Fruit fly (Drosophila melanogaster) whole organism, embryonic: Measurements from ENCODE around the gene CG9297.

Source experiments
- CG10366 ChIP-seq: fragments of 200-800 bp; sonication (Bioruptor generic); IDR thresholded peaks from 2 replicates; pipeline ENCODE4 v1.3.6; 2022; ENCODE audit warnings: missing biosample characterization, missing genetic modification characterization
- CG10431 ChIP-seq: fragments of 200-800 bp; sonication (Bioruptor generic); optimal IDR thresholded peaks from 3 replicates; lab custom pipeline; 2018; ENCODE audit warnings: missing biosample characterization, mild to moderate bottlenecking, missing genetic modification characterization
- CG10654 ChIP-seq: fragments of 200-800 bp; sonication (Bioruptor generic); optimal IDR thresholded peaks from 2 replicates; lab custom pipeline; 2016; ENCODE audit warnings: missing biosample characterization, missing genetic modification characterization
- CG11504 ChIP-seq: fragments of 200-800 bp; sonication (Bioruptor generic); optimal IDR thresholded peaks from 3 replicates; lab custom pipeline; 2019; ENCODE audit warnings: missing biosample characterization, mild to moderate bottlenecking, missing genetic modification characterization, moderate library complexity
- CG11560 ChIP-seq: fragments of 200-800 bp; sonication (Bioruptor generic); IDR thresholded peaks from 3 replicates; pipeline ENCODE4 v1.3.6; 2022; ENCODE audit warnings: missing biosample characterization, missing genetic modification characterization
- CG12104 ChIP-seq: fragments of 200-800 bp; sonication (Bioruptor generic); optimal IDR thresholded peaks from 3 replicates; lab custom pipeline; 2016; ENCODE audit warnings: missing biosample characterization, missing genetic modification characterization
- CG12769 ChIP-seq: fragments of 200-800 bp; sonication (Bioruptor generic); optimal IDR thresholded peaks from 2 replicates; lab custom pipeline; 2019; ENCODE audit warnings: missing biosample characterization, mild to moderate bottlenecking, missing genetic modification characterization, moderate library complexity
- CG14014 ChIP-seq: fragments of 200-800 bp; sonication (Bioruptor generic); IDR thresholded peaks from 2 replicates; pipeline ENCODE4 v1.3.6; 2022; ENCODE audit warnings: missing biosample characterization, missing genetic modification characterization
- CG16813 ChIP-seq: fragments of 200-800 bp; sonication (Bioruptor generic); IDR thresholded peaks from 3 replicates; pipeline ENCODE4 v1.3.6; 2022; ENCODE audit warnings: missing biosample characterization, missing genetic modification characterization; ENCODE audit not compliant: partially characterized antibody
- CG17802 ChIP-seq: fragments of 200-800 bp; sonication (Bioruptor generic); optimal IDR thresholded peaks from 2 replicates; lab custom pipeline; 2018; ENCODE audit warnings: missing biosample characterization, mild to moderate bottlenecking, missing genetic modification characterization, moderate library complexity
- CG18599 ChIP-seq: fragments of 200-800 bp; sonication (Bioruptor generic); optimal IDR thresholded peaks from 3 replicates; lab custom pipeline; 2017; ENCODE audit warnings: missing biosample characterization, missing genetic modification characterization, mild to moderate bottlenecking, moderate library complexity, missing genetic modification reagents
- CG31365 ChIP-seq: fragments of 200-800 bp; sonication (Bioruptor generic); optimal IDR thresholded peaks from 2 replicates; lab custom pipeline; 2018; ENCODE audit warnings: missing biosample characterization, mild to moderate bottlenecking, missing genetic modification characterization
- CG34224 ChIP-seq: fragments of 200-800 bp; sonication (Bioruptor generic); IDR thresholded peaks from 3 replicates; pipeline ENCODE4 v1.3.6; 2022; ENCODE audit warnings: missing biosample characterization, missing genetic modification characterization; ENCODE audit not compliant: partially characterized antibody
- CG4328 ChIP-seq: fragments of 200-800 bp; sonication (Bioruptor generic); optimal IDR thresholded peaks from 3 replicates; lab custom pipeline; 2017; ENCODE audit warnings: missing biosample characterization, missing genetic modification reagents, missing genetic modification characterization
- CG4360 ChIP-seq: fragments of 200-800 bp; sonication (Bioruptor generic); IDR thresholded peaks from 2 replicates; pipeline ENCODE4 v1.3.6; 2022; ENCODE audit warnings: missing biosample characterization, missing genetic modification characterization
- CG4404 ChIP-seq: fragments of 200-800 bp; sonication (Bioruptor generic); IDR thresholded peaks from 2 replicates; pipeline ENCODE4 v1.3.6; 2022; ENCODE audit warnings: missing biosample characterization, missing genetic modification characterization
- CG4730 ChIP-seq: fragments of 200-800 bp; sonication (Bioruptor generic); IDR thresholded peaks from 2 replicates; pipeline ENCODE4 v1.3.6; 2022; ENCODE audit warnings: missing biosample characterization, missing genetic modification characterization
- CG5180 ChIP-seq: fragments of 200-800 bp; sonication (Bioruptor generic); optimal IDR thresholded peaks from 3 replicates; lab custom pipeline; 2017; ENCODE audit warnings: missing biosample characterization, missing genetic modification characterization, mild to moderate bottlenecking, moderate library complexity, missing genetic modification reagents
- CG6175 ChIP-seq: fragments of 200-800 bp; sonication (Bioruptor generic); IDR thresholded peaks from 3 replicates; pipeline ENCODE4 v1.3.6; 2022; ENCODE audit warnings: missing biosample characterization, missing genetic modification characterization
- CG6683 ChIP-seq: fragments of 200-800 bp; sonication (Bioruptor generic); optimal IDR thresholded peaks from 2 replicates; lab custom pipeline; 2017; ENCODE audit warnings: missing biosample characterization, mild to moderate bottlenecking, missing genetic modification characterization, missing genetic modification reagents
- CG6854 ChIP-seq: fragments of 200-800 bp; sonication (Bioruptor generic); optimal IDR thresholded peaks from 3 replicates; lab custom pipeline; 2017; ENCODE audit warnings: missing biosample characterization, mild to moderate bottlenecking, missing genetic modification characterization
- Doc2 ChIP-seq: fragments of 200-800 bp; sonication (Bioruptor generic); IDR thresholded peaks from 2 replicates; pipeline ENCODE4 v1.3.6; 2022; ENCODE audit warnings: missing biosample characterization, missing genetic modification characterization
- E2f1 ChIP-seq: fragments of 200-800 bp; sonication (Bioruptor generic); IDR thresholded peaks from 2 replicates; pipeline ENCODE4 v1.3.6; 2022; ENCODE audit warnings: missing biosample characterization, missing genetic modification characterization
- ERR ChIP-seq: fragments of 200-800 bp; sonication (Bioruptor generic); optimal IDR thresholded peaks from 2 replicates; lab custom pipeline; 2016; ENCODE audit warnings: missing biosample characterization, missing genetic modification characterization
- Gsc ChIP-seq: fragments of 200-800 bp; sonication (Bioruptor generic); IDR thresholded peaks from 2 replicates; pipeline ENCODE4 v1.3.6; 2022; ENCODE audit warnings: missing biosample characterization, missing genetic modification characterization
- Hand ChIP-seq: fragments of 200-800 bp; sonication (Bioruptor generic); optimal IDR thresholded peaks from 2 replicates; lab custom pipeline; 2017; ENCODE audit warnings: mild to moderate bottlenecking, missing biosample characterization, missing genetic modification reagents, missing genetic modification characterization
- Hr78 ChIP-seq, 2 experiments: fragments of 200-800 bp in 1 of 2; fragments of >200 bp in 1 of 2; sonication (Bioruptor generic) in 1 of 2; optimal IDR thresholded peaks; 2 replicates each; lab custom pipeline; 2017 to 2019; ENCODE audit warnings: missing biosample characterization in 2 of 2, missing genetic modification characterization in 2 of 2, mild to moderate bottlenecking in 1 of 2, moderate library complexity in 1 of 2
- Hsf ChIP-seq: fragments of 200-800 bp; sonication (Bioruptor generic); optimal IDR thresholded peaks from 3 replicates; lab custom pipeline; 2016; ENCODE audit warnings: missing biosample characterization, missing genetic modification characterization
- MBD-R2 ChIP-seq: fragments of 200-800 bp; sonication (Bioruptor generic); IDR thresholded peaks from 2 replicates; pipeline ENCODE4 v1.3.6; 2022; ENCODE audit warnings: missing biosample characterization, missing genetic modification characterization
- Poxn ChIP-seq: fragments of 200-800 bp; sonication (Bioruptor generic); IDR thresholded peaks from 2 replicates; pipeline ENCODE4 v1.3.6; 2022; ENCODE audit warnings: missing biosample characterization, missing genetic modification characterization
- Rx ChIP-seq: fragments of 200-800 bp; sonication (Bioruptor generic); IDR thresholded peaks from 2 replicates; pipeline ENCODE4 v1.3.6; 2022; ENCODE audit warnings: missing biosample characterization, missing genetic modification characterization
- Sin3A ChIP-seq: fragments of >200 bp; optimal IDR thresholded peaks from 2 replicates; lab custom pipeline; 2018
- Sry-β ChIP-seq: fragments of 200-800 bp; sonication (Bioruptor generic); optimal IDR thresholded peaks from 2 replicates; lab custom pipeline; 2018; ENCODE audit warnings: missing biosample characterization, mild to moderate bottlenecking, missing genetic modification characterization, moderate library complexity
- Trl ChIP-seq, 3 experiments: fragments of >200 bp in 2 of 3; fragments of 200-800 bp in 1 of 3; sonication (Bioruptor generic) in 1 of 3; optimal IDR thresholded peaks; 2 replicates in 1 of 3; 3 replicates in 2 of 3; lab custom pipeline; 2016 to 2017; ENCODE audit warnings: missing biosample characterization in 1 of 3, missing genetic modification characterization in 1 of 3
- YL-1 ChIP-seq: fragments of 200-800 bp; sonication (Bioruptor generic); optimal IDR thresholded peaks from 3 replicates; lab custom pipeline; 2017; ENCODE audit warnings: missing biosample characterization, mild to moderate bottlenecking, missing genetic modification characterization
- abd-A ChIP-seq: fragments of 200-800 bp; sonication (Bioruptor generic); optimal IDR thresholded peaks from 3 replicates; lab custom pipeline; 2019; ENCODE audit warnings: missing biosample characterization, mild to moderate bottlenecking, missing genetic modification characterization, moderate library complexity
- aop ChIP-seq: fragments of 200-800 bp; sonication (Bioruptor generic); IDR thresholded peaks from 2 replicates; pipeline ENCODE4 v1.3.6; 2022; ENCODE audit warnings: missing biosample characterization, missing genetic modification characterization
- bigmax ChIP-seq: fragments of 200-800 bp; sonication (Bioruptor generic); optimal IDR thresholded peaks from 2 replicates; lab custom pipeline; 2018; ENCODE audit warnings: missing biosample characterization, mild to moderate bottlenecking, missing genetic modification characterization
- btn ChIP-seq: fragments of 200-800 bp; sonication (Bioruptor generic); optimal IDR thresholded peaks from 2 replicates; lab custom pipeline; 2016; ENCODE audit warnings: missing biosample characterization, missing genetic modification characterization
- chm ChIP-seq: fragments of 200-800 bp; sonication (Bioruptor generic); IDR thresholded peaks from 2 replicates; pipeline ENCODE4 v1.3.6; 2022; ENCODE audit warnings: missing biosample characterization, missing genetic modification characterization
- ci ChIP-seq: fragments of 200-800 bp; sonication (Bioruptor generic); IDR thresholded peaks from 3 replicates; pipeline ENCODE4 v1.3.6; 2022; ENCODE audit warnings: missing biosample characterization, missing genetic modification characterization
- corto ChIP-seq: fragments of 200-800 bp; sonication (Bioruptor generic); optimal IDR thresholded peaks from 2 replicates; lab custom pipeline; 2016; ENCODE audit warnings: missing biosample characterization, mild to moderate bottlenecking, missing genetic modification characterization, moderate library complexity
- crc ChIP-seq: fragments of 200-800 bp; sonication (Bioruptor generic); optimal IDR thresholded peaks from 2 replicates; lab custom pipeline; 2016; ENCODE audit warnings: missing biosample characterization, missing genetic modification characterization
- dan ChIP-seq: fragments of 200-800 bp; sonication (Bioruptor generic); IDR thresholded peaks from 2 replicates; pipeline ENCODE4 v1.3.6; 2022; ENCODE audit warnings: missing biosample characterization, missing genetic modification characterization
- ewg ChIP-seq: fragments of 200-800 bp; sonication (Bioruptor generic); optimal IDR thresholded peaks from 3 replicates; lab custom pipeline; 2017; ENCODE audit warnings: mild to moderate bottlenecking, missing biosample characterization, missing genetic modification reagents, missing genetic modification characterization
- ftz-f1 ChIP-seq: fragments of 200-800 bp; sonication (Bioruptor generic); optimal IDR thresholded peaks from 2 replicates; lab custom pipeline; 2016; ENCODE audit warnings: missing biosample characterization, missing genetic modification characterization
- peb ChIP-seq: fragments of 200-800 bp; sonication (Bioruptor generic); IDR thresholded peaks from 2 replicates; pipeline ENCODE4 v1.3.6; 2022; ENCODE audit warnings: missing biosample characterization, missing genetic modification characterization
- prd ChIP-seq, 3 experiments: fragments of >200 bp in 2 of 3; fragments of 200-800 bp in 1 of 3; sonication (Bioruptor generic) in 1 of 3; optimal IDR thresholded peaks in 2 of 3; IDR thresholded peaks in 1 of 3; 2 replicates in 2 of 3; 3 replicates in 1 of 3; pipeline versions ENCODE4 v1.3.6 to Lab custom; 2017 to 2022; ENCODE audit warnings: missing biosample characterization in 1 of 3, missing genetic modification characterization in 1 of 3
- sens ChIP-seq: fragments of 200-800 bp; sonication (Bioruptor generic); peaks from one replicate; lab custom pipeline; 2016; ENCODE audit warnings: missing biosample characterization, missing genetic modification characterization
- slp2 ChIP-seq: fragments of 200-800 bp; sonication (Bioruptor generic); optimal IDR thresholded peaks from 2 replicates; lab custom pipeline; 2016; ENCODE audit warnings: missing biosample characterization, missing genetic modification characterization
- ssp ChIP-seq: fragments of 200-800 bp; sonication (Bioruptor generic); IDR thresholded peaks from 2 replicates; pipeline ENCODE4 v1.3.6; 2022; ENCODE audit warnings: missing biosample characterization, missing genetic modification characterization
- toy ChIP-seq: fragments of 200-800 bp; sonication (Bioruptor generic); IDR thresholded peaks from 2 replicates; pipeline ENCODE4 v1.3.6; 2022; ENCODE audit warnings: missing biosample characterization, missing genetic modification characterization

Gene CG9297

dm6 chr3R:13820483-13820882 is 49.2 kb downstream of the CG9297 start (continued):
- TF ChIP-seq CG12769 (no peak), crc (no peak), CG6683 (no peak), Gsc (GFP tag; lab: Robert Waterston, UW) (no peak), CG12104 (GFP tag; lab: Kevin White, UChicago) (no peak), MBD-R2 (no peak), dan (GFP tag; lab: Robert Waterston, UW) (no peak), CG34224 (GFP tag; lab: Robert Waterston, UW) (no peak), Sin3A (lab: Kevin White, UChicago) (no peak), Hsf (GFP tag; lab: Kevin White, UChicago) (no peak), Trl (optimal IDR thresholded peaks at IDR 0.05; lab: Kevin White, UChicago) (no peak), Trl (GFP tag; optimal IDR thresholded peaks at IDR 0.05; lab: Kevin White, UChicago) (no peak), CG5180 (GFP tag; lab: Kevin White, UChicago) (no peak), YL-1 (GFP tag; lab: Kevin White, UChicago) (no peak), Doc2 (GFP tag; lab: Robert Waterston, UW) (no peak), CG4360 (GFP tag; lab: Robert Waterston, UW) (peak; percentile 48; the same call in 1 of the 2 replicates), CG6854 (GFP tag; lab: Kevin White, UChicago) (no peak), prd (optimal IDR thresholded peaks at IDR 0.05; lab: Kevin White, UChicago) (no peak), prd (GFP tag; IDR thresholded peaks at IDR 0.05; lab: Robert Waterston, UW) (no peak), corto (GFP tag; lab: Kevin White, UChicago) (no peak), Hand (GFP tag; lab: Kevin White, UChicago) (no peak), ssp (GFP tag; lab: Robert Waterston, UW) (no peak), CG18599 (GFP tag; lab: Kevin White, UChicago) (no peak), CG4328 (GFP tag; lab: Kevin White, UChicago) (no peak), sens (GFP tag; lab: Kevin White, UChicago) (peak; percentile 40), CG4404 (no peak), CG10366 (GFP tag; lab: Robert Waterston, UW) (no peak), btn (no peak), CG14014 (no peak), ci (no peak; the same call in 2 of the 3 replicates), Sry-β (no peak), CG11560 (tag; lab: Robert Waterston, UW) (no peak), slp2 (GFP tag; lab: Kevin White, UChicago) (no peak), ewg (no peak), CG10654 (no peak), CG16813 (GFP tag; lab: Robert Waterston, UW) (no peak), CG6175 (no peak), toy (GFP tag; lab: Robert Waterston, UW) (no peak), peb (GFP tag; lab: Robert Waterston, UW) (no peak), E2f1 (GFP tag; lab: Robert Waterston, UW) (no peak), CG31365 (tag; lab: Kevin White, UChicago) (no peak), Poxn (no peak), ftz-f1 (GFP tag; lab: Kevin White, UChicago) (no peak), ERR (GFP tag; lab: Kevin White, UChicago) (no peak), CG17802 (tag; lab: Kevin White, UChicago) (no peak), CG10431 (no peak), bigmax (GFP tag; lab: Kevin White, UChicago) (no peak), chm (GFP tag; lab: Robert Waterston, UW) (no peak), CG4730 (GFP tag; lab: Robert Waterston, UW) (no peak), Hr78 (GFP tag; optimal IDR thresholded peaks at IDR 0.05; lab: Kevin White, UChicago) (peak in 1 of 2 experiments; percentile 27), aop (GFP tag; lab: Robert Waterston, UW) (no peak), Rx (GFP tag; lab: Robert Waterston, UW) (no peak), abd-A (peak; percentile 90), CG11504 (tag; lab: Kevin White, UChicago) (peak; percentile 68)
